Fruit fly (Drosophila melanogaster) whole organism: ENCODE measurements around the gene CG17078.

Experiments used
- CG8478 ChIP-seq: fragments of >200 bp; optimal IDR thresholded peaks from 2 replicates; lab custom pipeline; 2018; ENCODE audit warnings: inconsistent platforms
- Dll ChIP-seq: fragments of >200 bp; optimal IDR thresholded peaks from 2 replicates; lab custom pipeline; 2017
- EcR ChIP-seq, 2 experiments: fragments of >200 bp; optimal IDR thresholded peaks; 2 replicates each; lab custom pipeline; 2017; ENCODE audit warnings: missing biosample characterization in 2 of 2, missing genetic modification characterization in 2 of 2, missing genetic modification reagents in 2 of 2
- pan ChIP-seq: fragments of >200 bp; optimal IDR thresholded peaks from 2 replicates; lab custom pipeline; 2017
- psq ChIP-seq: fragments of >200 bp; optimal IDR thresholded peaks from 2 replicates; lab custom pipeline; 2017
- usp ChIP-seq: fragments of >200 bp; optimal IDR thresholded peaks from 2 replicates; lab custom pipeline; 2017; ENCODE audit warnings: missing biosample characterization, missing genetic modification characterization, mixed read lengths

Gene CG17078

dm6 chr2L:278134-278533 lies at the start of gene CG17078:
Gene CG17078 (minus strand): TSS chr2L:278234.
- TF ChIP-seq Dll (lab: Kevin White, UChicago) (no peak), EcR (GFP tag; optimal IDR thresholded peaks at IDR 0.05; lab: Kevin White, UChicago) (no peak), CG8478 (no peak), psq (no peak), usp (GFP tag; lab: Kevin White, UChicago) (no peak), pan (no peak)

dm6 chr2L:322915-323314 lies 44.9 kb upstream of the CG17078 start:
- TF ChIP-seq CG8478, result no peak
- no peak for TF ChIP-seq usp (GFP tag; lab: Kevin White, UChicago)
- no peak for TF ChIP-seq psq
- TF ChIP-seq Dll (lab: Kevin White, UChicago), result no peak
- TF ChIP-seq pan, result no peak
- no peak for TF ChIP-seq EcR (GFP tag; optimal IDR thresholded peaks at IDR 0.05; lab: Kevin White, UChicago)

- TF ChIP-seq EcR (GFP tag; optimal IDR thresholded peaks at IDR 0.05; lab: Kevin White, UChicago), result no peak
- no peak for TF ChIP-seq pan
- no peak for TF ChIP-seq CG8478
- TF ChIP-seq usp (GFP tag; lab: Kevin White, UChicago), result no peak
- no peak for TF ChIP-seq psq
- TF ChIP-seq Dll (lab: Kevin White, UChicago), result no peak
Measured at dm6 chr2L:321793-322192, 43.8 kb upstream of the CG17078 start, which contains the start of gene CG33127. Gene CG33127 (plus strand): TSS chr2L:322101.

dm6 chr2L:321148-321547 lies 43.1 kb upstream of the CG17078 start, which contains the start of gene CG11911:
Gene CG11911 (minus strand): TSS chr2L:321248.
- TF ChIP-seq EcR (GFP tag; optimal IDR thresholded peaks at IDR 0.05; lab: Kevin White, UChicago) (no peak), CG8478 (no peak), pan (no peak), Dll (lab: Kevin White, UChicago) (no peak), usp (GFP tag; lab: Kevin White, UChicago) (no peak), psq (no peak)

dm6 chr2L:319745-320144 lies 41.7 kb upstream of the CG17078 start:
- TF ChIP-seq usp (GFP tag; lab: Kevin White, UChicago) (no peak), psq (no peak), CG8478 (no peak), pan (no peak), Dll (lab: Kevin White, UChicago) (no peak), EcR (GFP tag; optimal IDR thresholded peaks at IDR 0.05; lab: Kevin White, UChicago) (no peak)

- TF ChIP-seq usp (GFP tag; lab: Kevin White, UChicago) (no peak), psq (no peak), Dll (lab: Kevin White, UChicago) (no peak), CG8478 (no peak), EcR (GFP tag; optimal IDR thresholded peaks at IDR 0.05; lab: Kevin White, UChicago) (no peak), pan (no peak)
Measured at dm6 chr2L:319159-319558, 41.1 kb upstream of the CG17078 start, which contains the start of gene CG11912. Gene CG11912 (minus strand): TSS chr2L:319259.

- TF ChIP-seq CG8478, result no peak
- peak; percentile 11 for TF ChIP-seq Dll (lab: Kevin White, UChicago)
Measured at dm6 chr2L:309812-310431, 31.9 kb upstream of the CG17078 start.

- TF ChIP-seq pan, result peak; percentile 73
- no peak for TF ChIP-seq usp (GFP tag; lab: Kevin White, UChicago)
Measured at dm6 chr2L:309177-309576, 31.1 kb upstream of the CG17078 start.

dm6 chr2L:308194-308706 lies 30.2 kb upstream of the CG17078 start:
- TF ChIP-seq usp (GFP tag; lab: Kevin White, UChicago) (no peak), pan (no peak), CG8478 (no peak), psq (no peak), Dll (lab: Kevin White, UChicago) (no peak), EcR (GFP tag; optimal IDR thresholded peaks at IDR 0.05; lab: Kevin White, UChicago) (no peak)

- no peak for TF ChIP-seq usp (GFP tag; lab: Kevin White, UChicago)
- no peak for TF ChIP-seq CG8478
- TF ChIP-seq psq, result no peak
- TF ChIP-seq Dll (lab: Kevin White, UChicago), result no peak
- no peak for TF ChIP-seq pan
- TF ChIP-seq EcR (GFP tag; optimal IDR thresholded peaks at IDR 0.05; lab: Kevin White, UChicago), result no peak
Measured at dm6 chr2L:307129-307528, 29.1 kb upstream of the CG17078 start.

dm6 chr2L:306188-306927 lies 28.3 kb upstream of the CG17078 start:
- no peak for TF ChIP-seq pan
- no peak for TF ChIP-seq CG8478
- TF ChIP-seq psq, result no peak
- no peak for TF ChIP-seq usp (GFP tag; lab: Kevin White, UChicago)
- no peak for TF ChIP-seq Dll (lab: Kevin White, UChicago)
- TF ChIP-seq EcR (GFP tag; optimal IDR thresholded peaks at IDR 0.05; lab: Kevin White, UChicago), result no peak

dm6 chr2L:305646-306045 lies 27.6 kb upstream of the CG17078 start, which contains the start of gene Plc21C:
Gene Plc21C (plus strand): TSS chr2L:305935.
- TF ChIP-seq usp (GFP tag; lab: Kevin White, UChicago) (no peak), pan (no peak), psq (no peak), EcR (GFP tag; optimal IDR thresholded peaks at IDR 0.05; lab: Kevin White, UChicago) (no peak), CG8478 (no peak), Dll (lab: Kevin White, UChicago) (no peak)

- TF ChIP-seq CG8478 (no peak), psq (no peak), Dll (lab: Kevin White, UChicago) (no peak), pan (no peak), EcR (GFP tag; optimal IDR thresholded peaks at IDR 0.05; lab: Kevin White, UChicago) (no peak), usp (GFP tag; lab: Kevin White, UChicago) (no peak)
Measured at dm6 chr2L:305198-305597, 27.2 kb upstream of the CG17078 start.
